Worm (Caenorhabditis elegans): Measurements from ENCODE around the gene dhs-6.

The dhs-6 gene

ce11 chrII:5574925-5575324 lies 44.2 kb downstream of the dhs-6 start (continued):
- TF ChIP-seq ets-4 (GFP tag; optimal IDR thresholded peaks at IDR 0.05) (no peak), madf-6 (GFP tag; IDR thresholded peaks at IDR 0.05) (peak; percentile 33), akir-1 (GFP tag; optimal IDR thresholded peaks at IDR 0.05) (no peak), nfyb-1 (GFP tag; IDR thresholded peaks at IDR 0.05) (peak; percentile 67; the same call in 1 of the 2 replicates), repo-1 (tag; optimal IDR thresholded peaks at IDR 0.05) (peak; percentile 86), lsl-1 (GFP tag; optimal IDR thresholded peaks at IDR 0.05) (no peak), C06A6.2 (GFP tag; conservative IDR thresholded peaks at IDR 0.05) (0 out of 2 replicates have a peak, but pooled peaks have one; percentile 26), cebp-1 (GFP tag; IDR thresholded peaks at IDR 0.05) (no peak), cebp-1 (tag; optimal IDR thresholded peaks at IDR 0.05) (peak; percentile 40), K12H6.12 (tag; optimal IDR thresholded peaks at IDR 0.05) (peak; percentile 20), madf-3 (GFP tag; IDR thresholded peaks at IDR 0.05) (peak; percentile 67; the same call in 1 of the 2 replicates), Y53G8AR.9 (GFP tag; conservative IDR thresholded peaks at IDR 0.05) (peak; percentile 81; the same call in 1 of the 2 replicates), ztf-28 (GFP tag; IDR thresholded peaks at IDR 0.05) (no peak), mcd-1 (GFP tag; IDR thresholded peaks at IDR 0.05) (peak; percentile 38; the same call in 1 of the 2 replicates), F52B5.7 (tag; optimal IDR thresholded peaks at IDR 0.05) (peak; percentile 62), gei-17 (GFP tag; optimal IDR thresholded peaks at IDR 0.05) (peak; percentile 55), chd-7 (tag; optimal IDR thresholded peaks at IDR 0.05) (peak; percentile 70), B0336.3 (GFP tag; IDR thresholded peaks at IDR 0.05) (peak; percentile 80), mel-28 (tag; optimal IDR thresholded peaks at IDR 0.05; ENCODE audit: borderline replicate concordance) (no peak), hmg-1.2 (GFP tag; IDR thresholded peaks at IDR 0.05) (peak; percentile 19; the same call in 1 of the 2 replicates), Y95B8A.8 (GFP tag; IDR thresholded peaks at IDR 0.05) (no peak), Y56A3A.18 (GFP tag; IDR thresholded peaks at IDR 0.05) (peak; percentile 78; the same call in 1 of the 2 replicates), zim-3 (tag; optimal IDR thresholded peaks at IDR 0.05) (peak; percentile 42), xnd-1 (tag; optimal IDR thresholded peaks at IDR 0.05) (no peak), ztf-3 (GFP tag; optimal IDR thresholded peaks at IDR 0.05) (no peak), cebp-2 (GFP tag; IDR thresholded peaks at IDR 0.05) (no peak)

DNA sequence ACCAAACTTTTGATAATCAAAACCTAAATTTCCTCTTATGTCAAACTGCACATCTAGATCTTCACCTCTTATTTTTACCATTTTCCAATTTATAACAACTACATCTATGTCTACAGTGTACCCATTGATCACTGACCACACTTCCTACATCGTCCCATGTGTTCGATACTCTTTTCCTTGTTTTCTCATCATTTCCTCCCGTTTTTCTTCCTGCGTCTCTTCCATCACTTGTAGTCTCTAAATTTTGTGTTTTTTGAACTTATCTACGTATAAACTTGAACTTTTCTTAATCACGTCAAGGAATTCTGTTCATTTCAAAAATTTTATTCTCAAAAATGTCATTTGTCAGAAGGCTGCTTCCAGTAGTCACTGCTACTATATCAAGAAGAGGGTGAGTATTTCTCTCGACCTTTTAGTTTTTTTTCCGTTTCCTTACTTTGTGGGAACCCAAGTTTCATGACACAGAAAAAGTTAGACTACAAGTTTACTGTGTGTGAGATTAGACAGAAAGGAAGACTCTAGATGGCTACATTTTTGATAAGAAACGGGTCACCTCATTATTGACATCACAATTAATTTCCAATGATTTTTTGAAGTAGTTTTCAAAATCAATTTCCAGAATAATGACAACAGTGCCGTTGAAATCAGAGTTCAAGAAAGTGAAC lies 46.9 kb downstream of the dhs-6 start:
- TF ChIP-seq cebp-1 (GFP tag; IDR thresholded peaks at IDR 0.05) (no peak), cebp-1 (tag; optimal IDR thresholded peaks at IDR 0.05) (peak; percentile 28), him-1 (tag; optimal IDR thresholded peaks at IDR 0.05) (no peak), nhr-80 (tag; optimal IDR thresholded peaks at IDR 0.05) (peak; percentile 38), hmg-1.2 (GFP tag; IDR thresholded peaks at IDR 0.05) (0 out of 2 replicates have a peak, but pooled peaks have one; percentile 32), attf-5 (GFP tag; optimal IDR thresholded peaks at IDR 0.05) (peak; percentile 5), K11D2.4 (GFP tag; IDR thresholded peaks at IDR 0.05) (no peak), chd-7 (tag; optimal IDR thresholded peaks at IDR 0.05) (peak; percentile 35), ZK185.1 (tag; optimal IDR thresholded peaks at IDR 0.05; ENCODE audit: poor library complexity, severe bottlenecking) (no peak), atf-7 (tag; optimal IDR thresholded peaks at IDR 0.05) (peak; percentile 7), ztf-26 (tag; optimal IDR thresholded peaks at IDR 0.05) (peak; percentile 5), ama-1 (optimal IDR thresholded peaks at IDR 0.05) (peak; percentile 9), ama-1 (GFP tag; optimal IDR thresholded peaks at IDR 0.05) (no peak), lin-40 (tag; optimal IDR thresholded peaks at IDR 0.05) (peak; percentile 18), snpc-4 (GFP tag; optimal IDR thresholded peaks at IDR 0.05) (no peak), snpc-4 (tag; optimal IDR thresholded peaks at IDR 0.05) (peak in 1 of 4 experiments; percentile 51), ceh-27 (GFP tag; optimal IDR thresholded peaks at IDR 0.05) (no peak), attf-6 (GFP tag; IDR thresholded peaks at IDR 0.05) (no peak)
